In genomic region chrV:7739949-7740348, ce11 we compare ENCODE assay signal across 3 worm cellular contexts.
A peak's percentile ranks its signal among the peaks of the same experiment; 100 is the strongest.
TF ChIP-seq lines count a peak whose summit lies in the region.

No protein-coding gene starts in this region.

TF ChIP-seq in whole organism, L1 larva, 84 proteins besides CTCF, POLR2A, EP300 and RAD21:
- peak; percentile 28 for TF ChIP-seq blmp-1 (tag; optimal IDR thresholded peaks at IDR 0.05; lab: Kevin White, UChicago)
- no peak for TF ChIP-seq lin-14 (GFP tag; optimal IDR thresholded peaks at IDR 0.05; lab: Kevin White, UChicago)
- peak; percentile 47 for TF ChIP-seq nhr-85 (tag; lab: Kevin White, UChicago)
- no peak for TF ChIP-seq swsn-7 (tag; optimal IDR thresholded peaks at IDR 0.05; lab: Kevin White, UChicago)
- no peak for TF ChIP-seq pag-3 (tag; optimal IDR thresholded peaks at IDR 0.05; lab: Kevin White, UChicago; ENCODE audit: borderline replicate concordance, insufficient read depth)
- no peak for TF ChIP-seq Y116A8C.19 (tag; optimal IDR thresholded peaks at IDR 0.05; lab: Kevin White, UChicago; ENCODE audit: borderline replicate concordance)
- TF ChIP-seq nhr-77 (tag; optimal IDR thresholded peaks at IDR 0.05; lab: Kevin White, UChicago), result no peak
- no peak for TF ChIP-seq lin-13 (GFP tag; optimal IDR thresholded peaks at IDR 0.05; lab: Kevin White, UChicago)

TF ChIP-seq in whole organism, L4 larva, 104 proteins besides CTCF, POLR2A, EP300 and RAD21:
- TF ChIP-seq nhr-25 (tag; optimal IDR thresholded peaks at IDR 0.05; lab: Kevin White, UChicago; ENCODE audit: borderline replicate concordance, insufficient read depth) (peak; percentile 13), unc-62 (GFP tag; optimal IDR thresholded peaks at IDR 0.05 in 1 of 2; lab: Kevin White, UChicago) (peak in 1 of 2 experiments; percentile 91), unc-62 (tag; optimal IDR thresholded peaks at IDR 0.05; lab: Kevin White, UChicago) (no peak), madf-9 (GFP tag; conservative IDR thresholded peaks at IDR 0.05; lab: Robert Waterston, UW) (no peak)

TF ChIP-seq in whole organism, mixed stage, embryonic, 35 proteins besides CTCF, POLR2A, EP300 and RAD21:
- TF ChIP-seq unc-120 (tag; optimal IDR thresholded peaks at IDR 0.05; lab: Kevin White, UChicago; ENCODE audit: poor library complexity, severe bottlenecking) (no peak), ces-1 (GFP tag; optimal IDR thresholded peaks at IDR 0.05; lab: Kevin White, UChicago) (peak; percentile 9), nhr-2 (tag; optimal IDR thresholded peaks at IDR 0.05; lab: Kevin White, UChicago) (peak; percentile 25), unc-39 (tag; optimal IDR thresholded peaks at IDR 0.05; lab: Kevin White, UChicago) (no peak)
